Fruit fly (Drosophila melanogaster) whole organism, prepupa: ENCODE measurements around the gene CG43116.

Experiments
- Blimp-1 ChIP-seq: fragments of 200-800 bp; sonication (Bioruptor generic); optimal IDR thresholded peaks from 3 replicates; lab custom pipeline; 2017; ENCODE audit warnings: missing biosample characterization, missing genetic modification characterization, mild to moderate bottlenecking, moderate library complexity, missing genetic modification reagents
- CG11294 ChIP-seq: fragments of 200-800 bp; sonication (Bioruptor generic); IDR thresholded peaks from 2 replicates; pipeline ENCODE4 v1.3.6; 2022; ENCODE audit warnings: missing biosample characterization, missing genetic modification characterization
- CG11902 ChIP-seq: fragments of 200-800 bp; sonication (Bioruptor generic); optimal IDR thresholded peaks from 3 replicates; lab custom pipeline; 2016; ENCODE audit warnings: missing biosample characterization, missing genetic modification characterization
- CG1621 ChIP-seq: fragments of 200-800 bp; sonication (Bioruptor generic); optimal IDR thresholded peaks from 3 replicates; lab custom pipeline; 2018; ENCODE audit warnings: missing biosample characterization, mild to moderate bottlenecking, missing genetic modification characterization
- CG3032 ChIP-seq: fragments of 200-800 bp; optimal IDR thresholded peaks from 2 replicates; lab custom pipeline; 2019; ENCODE audit warnings: missing biosample characterization, mild to moderate bottlenecking, missing genetic modification characterization, moderate library complexity
- CG32006 ChIP-seq: fragments of 200-800 bp; sonication (Bioruptor generic); optimal IDR thresholded peaks from 3 replicates; lab custom pipeline; 2017; ENCODE audit warnings: missing biosample characterization, mild to moderate bottlenecking, missing genetic modification characterization
- CG34406 ChIP-seq: fragments of 200-800 bp; sonication (Bioruptor generic); optimal IDR thresholded peaks from 3 replicates; lab custom pipeline; 2016; ENCODE audit warnings: missing biosample characterization, missing genetic modification characterization
- CG3919 ChIP-seq: fragments of 200-800 bp; sonication (Bioruptor generic); optimal IDR thresholded peaks from 3 replicates; lab custom pipeline; 2016; ENCODE audit warnings: missing biosample characterization, missing genetic modification characterization
- CG6163 ChIP-seq: fragments of 200-800 bp; sonication (Bioruptor generic); IDR thresholded peaks from 3 replicates; pipeline ENCODE4 v1.3.6; 2022; ENCODE audit warnings: missing biosample characterization, missing genetic modification characterization
- CG6276 ChIP-seq: fragments of 200-800 bp; sonication (Bioruptor generic); optimal IDR thresholded peaks from 2 replicates; lab custom pipeline; 2017; ENCODE audit warnings: missing biosample characterization, mild to moderate bottlenecking, missing genetic modification characterization
- CG6808 ChIP-seq: fragments of 200-800 bp; sonication (Bioruptor generic); optimal IDR thresholded peaks from 3 replicates; lab custom pipeline; 2017; ENCODE audit warnings: missing biosample characterization, missing genetic modification characterization, mild to moderate bottlenecking, moderate library complexity, missing genetic modification reagents
- CG7368 ChIP-seq: fragments of 200-800 bp; sonication (Bioruptor generic); optimal IDR thresholded peaks from 3 replicates; lab custom pipeline; 2016; ENCODE audit warnings: missing biosample characterization, missing genetic modification characterization
- CG8119 ChIP-seq: fragments of 200-800 bp; sonication (Bioruptor generic); IDR thresholded peaks from 3 replicates; pipeline ENCODE4 v1.3.6; 2022; ENCODE audit warnings: missing biosample characterization, missing genetic modification characterization
- CG8319 ChIP-seq: fragments of 200-800 bp; sonication (Bioruptor generic); optimal IDR thresholded peaks from 3 replicates; lab custom pipeline; 2016; ENCODE audit warnings: missing biosample characterization, missing genetic modification characterization
- CG8632 ChIP-seq: fragments of 200-800 bp; sonication (Bioruptor generic); optimal IDR thresholded peaks from 3 replicates; lab custom pipeline; 2016; ENCODE audit warnings: missing biosample characterization, missing genetic modification characterization
- CG9139 ChIP-seq: fragments of 200-800 bp; sonication (Bioruptor generic); optimal IDR thresholded peaks from 3 replicates; lab custom pipeline; 2017; ENCODE audit warnings: missing biosample characterization, mild to moderate bottlenecking, missing genetic modification characterization
- Eip75B ChIP-seq: fragments of 200-800 bp; sonication (Bioruptor generic); optimal IDR thresholded peaks from 3 replicates; lab custom pipeline; 2016; ENCODE audit warnings: missing biosample characterization, missing genetic modification characterization
- Eip78C ChIP-seq: fragments of 200-800 bp; sonication (Bioruptor generic); peaks from one replicate; lab custom pipeline; 2016; ENCODE audit warnings: missing biosample characterization, missing genetic modification characterization
- Ets21C ChIP-seq: fragments of 200-800 bp; sonication (Bioruptor generic); optimal IDR thresholded peaks from 3 replicates; lab custom pipeline; 2016; ENCODE audit warnings: missing biosample characterization, missing genetic modification characterization
- Ets96B ChIP-seq: fragments of 200-800 bp; optimal IDR thresholded peaks from 2 replicates; lab custom pipeline; 2019; ENCODE audit warnings: missing biosample characterization, mild to moderate bottlenecking, missing genetic modification characterization, moderate library complexity
- Gug ChIP-seq: fragments of 200-800 bp; sonication (Bioruptor generic); IDR thresholded peaks from 2 replicates; pipeline ENCODE4 v1.3.6; 2022; ENCODE audit warnings: missing biosample characterization, missing genetic modification characterization
- Hr38 ChIP-seq: sonication (Bioruptor generic); optimal IDR thresholded peaks from 2 replicates; lab custom pipeline; 2016; ENCODE audit warnings: missing biosample characterization, missing genetic modification characterization
- Hr39 ChIP-seq: fragments of 200-800 bp; sonication (Bioruptor generic); optimal IDR thresholded peaks from 2 replicates; lab custom pipeline; 2016; ENCODE audit warnings: missing biosample characterization, missing genetic modification characterization
- Hr4 ChIP-seq: fragments of 200-800 bp; sonication (Bioruptor generic); optimal IDR thresholded peaks from 3 replicates; lab custom pipeline; 2016; ENCODE audit warnings: missing biosample characterization, missing genetic modification characterization
- Met ChIP-seq: fragments of 200-800 bp; sonication (Bioruptor generic); optimal IDR thresholded peaks from 3 replicates; lab custom pipeline; 2016; ENCODE audit warnings: missing biosample characterization, missing genetic modification characterization
- OdsH ChIP-seq: fragments of 200-800 bp; sonication (Bioruptor generic); optimal IDR thresholded peaks from 3 replicates; lab custom pipeline; 2016; ENCODE audit warnings: missing biosample characterization, missing genetic modification characterization
- Smox ChIP-seq: fragments of 200-800 bp; sonication (Bioruptor generic); optimal IDR thresholded peaks from 3 replicates; lab custom pipeline; 2016; ENCODE audit warnings: missing biosample characterization, missing genetic modification characterization
- Sox102F ChIP-seq: fragments of 200-800 bp; sonication (Bioruptor generic); optimal IDR thresholded peaks from 2 replicates; lab custom pipeline; 2016; ENCODE audit warnings: missing biosample characterization, mild to moderate bottlenecking, missing genetic modification characterization
- achi ChIP-seq: fragments of 200-800 bp; sonication (Bioruptor generic); optimal IDR thresholded peaks from 3 replicates; lab custom pipeline; 2016; ENCODE audit warnings: missing biosample characterization, missing genetic modification characterization
- cyc ChIP-seq: fragments of 200-800 bp; sonication (Bioruptor generic); optimal IDR thresholded peaks from 3 replicates; lab custom pipeline; 2016; ENCODE audit warnings: missing biosample characterization, missing genetic modification characterization
- dac ChIP-seq: fragments of 200-800 bp; sonication (Bioruptor generic); optimal IDR thresholded peaks from 2 replicates; lab custom pipeline; 2017; ENCODE audit warnings: missing biosample characterization, mild to moderate bottlenecking, missing genetic modification characterization
- dsx ChIP-seq: fragments of 200-800 bp; optimal IDR thresholded peaks from 3 replicates; lab custom pipeline; 2019; ENCODE audit warnings: missing biosample characterization, mild to moderate bottlenecking, missing genetic modification characterization, moderate library complexity; ENCODE audit not compliant: poor library complexity, severe bottlenecking
- eg ChIP-seq: fragments of 200-800 bp; sonication (Bioruptor generic); IDR thresholded peaks from 3 replicates; pipeline ENCODE4 v1.3.6; 2022; ENCODE audit warnings: missing biosample characterization, missing genetic modification characterization
- esn ChIP-seq: fragments of 200-800 bp; sonication (Bioruptor generic); optimal IDR thresholded peaks from 2 replicates; lab custom pipeline; 2016; ENCODE audit warnings: missing biosample characterization, mild to moderate bottlenecking, missing genetic modification characterization, moderate library complexity
- fd85E ChIP-seq: fragments of 200-800 bp; sonication (Bioruptor generic); optimal IDR thresholded peaks from 3 replicates; lab custom pipeline; 2016; ENCODE audit warnings: missing biosample characterization, missing genetic modification characterization
- lz ChIP-seq: fragments of 200-800 bp; sonication (Bioruptor generic); optimal IDR thresholded peaks from 3 replicates; lab custom pipeline; 2016; ENCODE audit warnings: missing biosample characterization, missing genetic modification characterization
- pdm3 ChIP-seq: fragments of 200-800 bp; sonication (Bioruptor generic); optimal IDR thresholded peaks from 3 replicates; lab custom pipeline; 2016; ENCODE audit warnings: missing biosample characterization, missing genetic modification characterization
- salr ChIP-seq, 2 experiments: fragments of 200-800 bp; sonication (Bioruptor generic); optimal IDR thresholded peaks; 3 replicates each; lab custom pipeline; 2016 to 2018; ENCODE audit warnings: missing biosample characterization in 2 of 2, missing genetic modification characterization in 2 of 2, mild to moderate bottlenecking in 1 of 2
- spab ChIP-seq: fragments of 200-800 bp; sonication (Bioruptor generic); optimal IDR thresholded peaks from 2 replicates; lab custom pipeline; 2017; ENCODE audit warnings: missing biosample characterization, mild to moderate bottlenecking, missing genetic modification characterization, missing genetic modification reagents
- svp ChIP-seq: fragments of 200-800 bp; sonication (Bioruptor generic); peaks from one replicate; lab custom pipeline; 2016; ENCODE audit warnings: missing biosample characterization, missing genetic modification characterization
- vri ChIP-seq: fragments of 200-800 bp; sonication (Bioruptor generic); optimal IDR thresholded peaks from 3 replicates; lab custom pipeline; 2016; ENCODE audit warnings: missing biosample characterization, mild to moderate bottlenecking, missing genetic modification characterization

The CG43116 gene

dm6 chr3R:26012801-26013663 lies 16.2 kb upstream of the CG43116 start (continued):
- TF ChIP-seq salr (GFP tag; optimal IDR thresholded peaks at IDR 0.05; lab: Kevin White, UChicago) (no peak), pdm3 (no peak), Gug (GFP tag; lab: Robert Waterston, UW) (0 out of 2 replicates have a peak, but pooled peaks have one; percentile 11), Eip75B (GFP tag; lab: Kevin White, UChicago) (no peak), CG34406 (GFP tag; lab: Kevin White, UChicago) (peak; percentile 10), Eip78C (peak; percentile 69), dsx (GFP tag; lab: Kevin White, UChicago) (peak; percentile 64), CG8119 (GFP tag; lab: Robert Waterston, UW) (peak; percentile 59; the same call in 2 of the 3 replicates), lz (GFP tag; lab: Kevin White, UChicago) (no peak), Ets21C (no peak), CG32006 (GFP tag; lab: Kevin White, UChicago) (peak; percentile 60), Ets96B (tag; lab: Kevin White, UChicago) (peak; percentile 67), CG1621 (tag; lab: Kevin White, UChicago) (peak; percentile 50), CG6808 (peak; percentile 48), CG8319 (GFP tag; lab: Kevin White, UChicago) (no peak), Hr38 (GFP tag; lab: Kevin White, UChicago) (no peak), CG11294 (GFP tag; lab: Robert Waterston, UW) (no peak), Hr4 (GFP tag; lab: Kevin White, UChicago) (peak; percentile 6), Blimp-1 (GFP tag; lab: Kevin White, UChicago) (no peak), eg (0 out of 3 replicates have a peak, but pooled peaks have one; percentile 9), Hr39 (no peak), CG3032 (tag; lab: Kevin White, UChicago) (peak; percentile 79), CG6276 (GFP tag; lab: Kevin White, UChicago) (no peak), achi (peak; percentile 53), dac (no peak), CG6163 (peak; percentile 17; the same call in 1 of the 3 replicates), Sox102F (GFP tag; lab: Kevin White, UChicago) (peak; percentile 42), Met (GFP tag; lab: Kevin White, UChicago) (peak; percentile 44), cyc (GFP tag; lab: Kevin White, UChicago) (peak; percentile 7), CG7368 (GFP tag; lab: Kevin White, UChicago) (no peak), esn (peak; percentile 59), vri (GFP tag; lab: Kevin White, UChicago) (no peak), CG8632 (GFP tag; lab: Kevin White, UChicago) (no peak), Smox (GFP tag; lab: Kevin White, UChicago) (peak; percentile 18), OdsH (GFP tag; lab: Kevin White, UChicago) (peak; percentile 31), spab (GFP tag; lab: Kevin White, UChicago) (peak; percentile 43), CG9139 (GFP tag; lab: Kevin White, UChicago) (no peak), fd85E (no peak), CG3919 (GFP tag; lab: Kevin White, UChicago) (peak; percentile 24), CG11902 (no peak)
- TF ChIP-seq, all 60 proteins: peak for 31

- TF ChIP-seq svp (GFP tag; lab: Kevin White, UChicago) (peak; percentile 36), CG9139 (GFP tag; lab: Kevin White, UChicago) (no peak), eg (no peak)
These were observed 15.5 kb upstream of the CG43116 start for dm6 chr3R:26012288-26012687.
